Fruit fly (Drosophila melanogaster): Measurements from ENCODE around the gene CG15876.

CG15876 gene

dm6 chr3L:4692177-4693134 is 2.2 kb downstream of the CG15876 start, which contains the start of gene RhoGEF64C:
Gene RhoGEF64C (plus strand): TSS chr3L:4692783.
- no peak for TF ChIP-seq CTCF (optimal IDR thresholded peaks at IDR 0.05)

- TF ChIP-seq CTCF (optimal IDR thresholded peaks at IDR 0.05) (no peak), CG8478 (optimal IDR thresholded peaks at IDR 0.05) (no peak)
These were observed 2.9 kb downstream of the CG15876 start for dm6 chr3L:4691775-4692174.

- TF ChIP-seq CG8478 (optimal IDR thresholded peaks at IDR 0.05): no peak
- TF ChIP-seq CTCF (optimal IDR thresholded peaks at IDR 0.05): peak; percentile 89
These were observed 3.9 kb downstream of the CG15876 start for dm6 chr3L:4690698-4691097.

- TF ChIP-seq CTCF (optimal IDR thresholded peaks at IDR 0.05) (no peak), CG8478 (optimal IDR thresholded peaks at IDR 0.05) (no peak)
These were observed 4.7 kb downstream of the CG15876 start, which contains the start of gene CG18418 for dm6 chr3L:4689970-4690369. Gene CG18418 (minus strand): TSS chr3L:4690070.

- TF ChIP-seq CG8478 (optimal IDR thresholded peaks at IDR 0.05): no peak
- no peak for TF ChIP-seq CTCF (optimal IDR thresholded peaks at IDR 0.05)
These were observed 6.0 kb downstream of the CG15876 start, which contains the start of gene CG7514 for dm6 chr3L:4688674-4689073. Gene CG7514 (minus strand): TSS chr3L:4688774.

- TF ChIP-seq CG8478 (optimal IDR thresholded peaks at IDR 0.05): no peak
- TF ChIP-seq CTCF (optimal IDR thresholded peaks at IDR 0.05): no peak
These were observed 7.5 kb downstream of the CG15876 start, which contains the start of gene axo for dm6 chr3L:4687133-4687532. Gene axo (minus strand): TSS chr3L:4687317.

- no peak for TF ChIP-seq CTCF (optimal IDR thresholded peaks at IDR 0.05)
- TF ChIP-seq CG8478 (optimal IDR thresholded peaks at IDR 0.05): no peak
These were observed 8.0 kb downstream of the CG15876 start for dm6 chr3L:4686609-4687008.

dm6 chr3L:4686050-4686449 is 8.6 kb downstream of the CG15876 start:
- no peak for TF ChIP-seq CG8478 (optimal IDR thresholded peaks at IDR 0.05)
- TF ChIP-seq CTCF (optimal IDR thresholded peaks at IDR 0.05): no peak

dm6 chr3L:4684622-4685276 is 9.9 kb downstream of the CG15876 start:
- no peak for TF ChIP-seq CTCF (optimal IDR thresholded peaks at IDR 0.05)

- TF ChIP-seq CTCF (optimal IDR thresholded peaks at IDR 0.05): no peak
- TF ChIP-seq CG8478 (optimal IDR thresholded peaks at IDR 0.05): no peak
These were observed 15.6 kb downstream of the CG15876 start for dm6 chr3L:4679063-4679462.

dm6 chr3L:4677532-4677931 is 17.1 kb downstream of the CG15876 start, which contains the start of gene CG34266:
Gene CG34266 (plus strand): TSS chr3L:4677832.
- TF ChIP-seq CG8478 (optimal IDR thresholded peaks at IDR 0.05): no peak
- no peak for TF ChIP-seq CTCF (optimal IDR thresholded peaks at IDR 0.05)

dm6 chr3L:4667289-4667688 is 27.4 kb downstream of the CG15876 start, which contains the start of gene CG32236:
Gene CG32236 (minus strand): TSS chr3L:4667389.
- no peak for TF ChIP-seq CG8478 (optimal IDR thresholded peaks at IDR 0.05)
- no peak for TF ChIP-seq CTCF (optimal IDR thresholded peaks at IDR 0.05)

dm6 chr3L:4647976-4648375 is 46.7 kb downstream of the CG15876 start, which contains the start of gene TTLL1B:
Gene TTLL1B (plus strand): TSS chr3L:4648276.
- TF ChIP-seq CG8478 (optimal IDR thresholded peaks at IDR 0.05) (no peak), CTCF (optimal IDR thresholded peaks at IDR 0.05) (no peak)
